Worm (Caenorhabditis elegans): ENCODE results near the gene Y39B6A.5.

The Y39B6A.5 gene

DNA sequence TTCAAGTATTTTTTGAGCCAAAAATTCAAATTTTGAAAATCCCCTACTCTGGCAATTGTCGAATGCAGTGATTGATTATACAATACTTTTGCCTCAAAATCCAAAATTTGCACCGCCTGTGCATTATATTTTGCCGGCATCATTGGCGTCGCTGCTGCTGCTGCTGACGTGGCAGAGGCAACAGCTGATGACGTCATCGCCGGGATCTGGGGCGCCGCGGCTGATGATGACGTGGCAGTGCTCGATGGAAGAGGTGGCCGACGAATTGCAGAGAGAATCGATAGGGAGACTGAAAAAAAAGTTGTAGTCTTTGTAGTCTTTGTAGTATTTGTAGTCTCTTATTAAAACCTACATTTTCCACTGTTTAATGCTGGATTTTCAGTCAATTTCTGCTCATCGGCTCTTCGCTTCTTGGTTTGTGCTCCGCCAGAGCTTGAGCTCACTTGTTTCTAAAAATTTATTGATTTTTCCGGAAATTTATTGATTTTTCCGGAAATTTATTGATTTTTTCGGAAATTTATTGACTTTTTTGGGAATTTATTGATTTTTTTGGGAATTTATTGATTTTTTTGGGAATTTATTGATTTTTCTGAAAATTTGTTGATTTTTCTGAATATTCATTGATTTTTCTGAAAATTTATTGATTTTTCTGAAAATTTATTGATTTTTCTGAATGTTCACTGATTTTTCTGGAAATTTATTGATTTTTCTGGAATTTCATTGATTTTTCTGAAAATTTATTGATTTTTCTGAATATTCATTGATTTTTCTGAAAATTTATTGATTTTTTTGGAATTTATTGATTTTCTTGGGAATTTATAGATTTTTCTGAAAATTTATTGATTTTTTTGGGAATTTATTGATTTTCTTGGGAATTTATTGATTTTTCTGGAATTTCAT lies 37.7 kb downstream of the Y39B6A.5 start:
- TF ChIP-seq zfh-2 (GFP tag; conservative IDR thresholded peaks at IDR 0.05) (peak; percentile 74), hsf-1 (GFP tag; IDR thresholded peaks at IDR 0.05) (no peak)

- TF ChIP-seq attf-3 (GFP tag; conservative IDR thresholded peaks at IDR 0.05) (peak; percentile 98), B0261.1 (tag; optimal IDR thresholded peaks at IDR 0.05) (no peak), xnd-1 (tag; optimal IDR thresholded peaks at IDR 0.05) (no peak), dpl-1 (GFP tag; optimal IDR thresholded peaks at IDR 0.05) (peak; percentile 21), tbp1 (GFP tag; optimal IDR thresholded peaks at IDR 0.05) (no peak), efl-1 (GFP tag; optimal IDR thresholded peaks at IDR 0.05) (peak; percentile 15), zfh-2 (GFP tag; conservative IDR thresholded peaks at IDR 0.05) (no peak), lsl-1 (GFP tag; optimal IDR thresholded peaks at IDR 0.05) (peak; percentile 18), madf-6 (GFP tag; IDR thresholded peaks at IDR 0.05) (peak; percentile 30; the same call in 1 of the 2 replicates), lin-35 (GFP tag; optimal IDR thresholded peaks at IDR 0.05) (peak in 1 of 3 experiments; percentile 56), nhr-120 (GFP tag; IDR thresholded peaks at IDR 0.05) (no peak), lin-54 (GFP tag; optimal IDR thresholded peaks at IDR 0.05) (peak; percentile 63), D2030.7 (GFP tag; IDR thresholded peaks at IDR 0.05) (peak; percentile 19; the same call in 1 of the 2 replicates)
These were observed 39.4 kb downstream of the Y39B6A.5 start, which contains the start of gene Y39B6A.13 for ce11 chrV:19119260-19119659. TSS of gene Y39B6A.13 (minus strand) at chrV:19119425.

ce11 chrV:19118312-19118711 lies 40.4 kb downstream of the Y39B6A.5 start, which contains the start of gene pro-3:
TSS of gene pro-3 (minus strand) at chrV:19118412.
- TF ChIP-seq nhr-179 (tag; optimal IDR thresholded peaks at IDR 0.05) (no peak), dpl-1 (GFP tag; optimal IDR thresholded peaks at IDR 0.05) (no peak), lir-1 (GFP tag; conservative IDR thresholded peaks at IDR 0.05) (no peak), T07F8.4 (tag; optimal IDR thresholded peaks at IDR 0.05) (no peak), K11D2.4 (GFP tag; IDR thresholded peaks at IDR 0.05) (no peak), ceh-100 (GFP tag; IDR thresholded peaks at IDR 0.05) (no peak), mel-28 (tag; optimal IDR thresholded peaks at IDR 0.05; ENCODE audit: borderline replicate concordance) (no peak), rcor-1 (GFP tag; IDR thresholded peaks at IDR 0.05) (no peak), madf-8 (GFP tag; conservative IDR thresholded peaks at IDR 0.05) (no peak), snpc-3.4 (tag; optimal IDR thresholded peaks at IDR 0.05) (no peak), rpc-1 (optimal IDR thresholded peaks at IDR 0.05) (no peak), rpc-1 (tag; optimal IDR thresholded peaks at IDR 0.05) (no peak)

DNA sequence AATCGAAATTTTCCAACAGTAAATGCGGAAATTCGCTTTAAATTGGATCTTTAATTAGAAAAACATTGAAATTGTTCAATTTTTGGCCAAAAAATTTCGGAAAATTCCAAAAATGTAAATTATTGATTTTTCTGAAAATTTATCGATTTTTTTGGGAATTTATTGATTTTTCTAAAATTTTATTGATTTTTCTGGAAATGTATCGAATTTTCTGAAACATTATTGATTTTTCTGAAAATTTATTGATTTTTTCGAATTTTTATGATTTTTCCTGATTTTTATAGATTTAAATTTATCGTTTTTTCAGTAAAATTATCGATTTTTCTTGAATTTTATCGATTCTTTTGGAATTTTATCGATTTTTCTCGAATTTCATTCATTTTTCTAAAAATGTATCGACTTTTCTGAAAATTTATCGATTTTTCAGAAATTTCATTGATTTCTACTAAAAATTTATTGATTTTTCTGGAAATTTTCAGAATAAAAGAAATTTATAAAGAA lies 41.8 kb downstream of the Y39B6A.5 start:
- TF ChIP-seq tbp1 (GFP tag; optimal IDR thresholded peaks at IDR 0.05), result no peak
- no peak for TF ChIP-seq pbrm-1 (GFP tag; IDR thresholded peaks at IDR 0.05)
- no peak for TF ChIP-seq snpc-1.1 (tag; optimal IDR thresholded peaks at IDR 0.05; ENCODE audit: insufficient read depth)
- TF ChIP-seq snpc-4 (GFP tag; optimal IDR thresholded peaks at IDR 0.05), result no peak
- TF ChIP-seq snpc-4 (tag; optimal IDR thresholded peaks at IDR 0.05), result no peak
- TF ChIP-seq unc-130 (GFP tag; optimal IDR thresholded peaks at IDR 0.05), result no peak
- no peak for TF ChIP-seq mcd-1 (GFP tag; IDR thresholded peaks at IDR 0.05)
